Worm (Caenorhabditis elegans) whole organism, mixed stage, embryonic: ENCODE data around the gene F21C10.19.

ENCODE experiments used
- flh-1 ChIP-seq: fragments of 200-800 bp; sonication (Bioruptor generic); optimal IDR thresholded peaks from 2 replicates; lab custom pipeline; 2018; ENCODE audit warnings: mild to moderate bottlenecking, missing genetic modification characterization, moderate library complexity, missing compliant biosample characterization
- hlh-1 ChIP-seq: fragments of 150-350 bp; optimal IDR thresholded peaks from 2 replicates; lab custom pipeline; 2014; ENCODE audit warnings: missing biosample characterization, missing genetic modification reagents, missing genetic modification characterization
- nhr-237 ChIP-seq: fragments of 150-350 bp; optimal IDR thresholded peaks from 2 replicates; lab custom pipeline; 2014; ENCODE audit warnings: missing biosample characterization, missing genetic modification characterization
- nhr-28 ChIP-seq: fragments of 150-350 bp; optimal IDR thresholded peaks from 2 replicates; lab custom pipeline; 2014; ENCODE audit warnings: missing biosample characterization, missing genetic modification characterization
- nhr-76 ChIP-seq: sonication (generic microtip); optimal IDR thresholded peaks from 2 replicates; lab custom pipeline; 2017; ENCODE audit warnings: missing biosample characterization, missing genetic modification characterization

DNA sequence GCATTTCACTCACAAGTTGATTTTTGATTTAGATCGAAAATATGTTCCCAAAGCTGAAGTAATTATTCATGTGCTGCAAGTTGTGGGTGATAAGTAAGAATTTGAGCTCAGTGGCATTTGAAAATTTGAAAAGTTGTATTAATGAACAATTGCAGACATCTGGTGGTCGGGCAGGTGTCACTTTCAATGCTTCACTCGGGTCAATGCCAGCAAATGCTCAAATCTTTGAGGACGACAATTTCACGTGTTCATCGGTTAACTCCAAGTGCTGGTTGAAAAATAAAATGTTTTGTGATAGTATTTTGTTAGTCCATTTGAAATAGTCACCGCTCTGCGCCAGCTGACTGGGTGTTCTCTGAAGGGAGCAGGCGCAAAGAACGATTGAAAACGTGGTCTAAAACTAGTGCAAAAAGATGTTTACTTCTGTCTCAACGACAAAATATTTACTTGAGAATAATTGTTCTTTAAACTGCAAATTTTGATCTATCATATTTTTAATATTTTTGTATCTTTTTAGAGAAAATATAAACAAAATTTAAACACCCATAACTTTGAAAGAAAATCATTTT is 36.7 kb upstream of the F21C10.19 start:
- TF ChIP-seq nhr-237 (tag; lab: Kevin White, UChicago) = no peak
- peak; percentile 69 for TF ChIP-seq hlh-1 (tag; lab: Kevin White, UChicago)
- TF ChIP-seq nhr-76 (tag; lab: Kevin White, UChicago) = no peak
- TF ChIP-seq flh-1 (GFP tag; lab: Kevin White, UChicago) = no peak
- no peak for TF ChIP-seq nhr-28 (tag; lab: Kevin White, UChicago)
